Worm (Caenorhabditis elegans) whole organism, young adult: Measurements from ENCODE around the gene mbk-2.

Source experiments
- B0019.2 ChIP-seq: fragments of 200-800 bp; sonication (Bioruptor generic); conservative IDR thresholded peaks from 2 replicates; pipeline ENCODE4 v1.3.6; 2022; ENCODE audit warnings: missing genetic modification reagents, missing genetic modification characterization, missing compliant biosample characterization
- B0035.1 ChIP-seq: sonication (generic microtip); optimal IDR thresholded peaks from 2 replicates; lab custom pipeline; 2016; ENCODE audit warnings: missing genetic modification characterization, mild to moderate bottlenecking, missing compliant biosample characterization, missing genotype, missing genetic modification reagents
- F23B12.7 ChIP-seq: sonication (generic microtip); optimal IDR thresholded peaks from 2 replicates; lab custom pipeline; 2017; ENCODE audit warnings: missing genetic modification characterization, mild to moderate bottlenecking, missing compliant biosample characterization, antibody characterized with exemption, moderate library complexity; ENCODE audit not compliant: insufficient read depth
- F39B2.1 ChIP-seq: fragments of 200-800 bp; sonication (Bioruptor generic); IDR thresholded peaks from 2 replicates; pipeline ENCODE4 v1.3.6; 2022; ENCODE audit warnings: missing genetic modification reagents, missing genetic modification characterization, missing compliant biosample characterization
- F55B11.4 ChIP-seq: sonication (generic microtip); optimal IDR thresholded peaks from 2 replicates; lab custom pipeline; 2016; ENCODE audit warnings: missing compliant biosample characterization, missing genetic modification characterization, borderline replicate concordance; ENCODE audit not compliant: insufficient read depth
- Y56A3A.18 ChIP-seq: fragments of 200-800 bp; sonication (Bioruptor generic); IDR thresholded peaks from 2 replicates; pipeline ENCODE4 v1.3.6; 2022; ENCODE audit warnings: missing genetic modification reagents, missing genetic modification characterization, missing compliant biosample characterization
- Y67H2A.10 ChIP-seq: fragments of 200-800 bp; sonication (Bioruptor generic); conservative IDR thresholded peaks from 2 replicates; pipeline ENCODE4 v1.3.6; 2022; ENCODE audit warnings: missing genetic modification reagents, missing genetic modification characterization, missing compliant biosample characterization
- aptf-3 ChIP-seq: fragments of 200-800 bp; sonication (Bioruptor generic); IDR thresholded peaks from 2 replicates; pipeline ENCODE4 v1.3.6; 2022; ENCODE audit warnings: missing genetic modification characterization, missing compliant biosample characterization
- atf-7 ChIP-seq: sonication (generic microtip); optimal IDR thresholded peaks from 2 replicates; lab custom pipeline; 2017; ENCODE audit warnings: mild to moderate bottlenecking, missing genetic modification characterization, missing compliant biosample characterization
- athp-1 ChIP-seq: sonication (generic microtip); optimal IDR thresholded peaks from 2 replicates; lab custom pipeline; 2017; ENCODE audit warnings: mild to moderate bottlenecking, missing genetic modification characterization, missing compliant biosample characterization
- attf-5 ChIP-seq: fragments of 200-800 bp; sonication (Bioruptor generic); optimal IDR thresholded peaks from 2 replicates; lab custom pipeline; 2018; ENCODE audit warnings: mild to moderate bottlenecking, missing genetic modification characterization, missing compliant biosample characterization
- attf-6 ChIP-seq: fragments of 200-800 bp; sonication (Bioruptor generic); IDR thresholded peaks from 2 replicates; pipeline ENCODE4 v1.3.6; 2022; ENCODE audit warnings: missing genetic modification reagents, missing genetic modification characterization, missing compliant biosample characterization
- cebp-1 ChIP-seq, 2 experiments: fragments of 200-800 bp in 1 of 2; sonication (Bioruptor generic) in 1 of 2; sonication (generic microtip) in 1 of 2; IDR thresholded peaks in 1 of 2; optimal IDR thresholded peaks in 1 of 2; 2 replicates each; pipeline versions ENCODE4 v1.3.6 to Lab custom; 2017 to 2022; ENCODE audit warnings: missing compliant biosample characterization in 2 of 2, missing genetic modification characterization in 2 of 2, mild to moderate bottlenecking in 1 of 2, missing genetic modification reagents in 1 of 2, moderate library complexity in 1 of 2
- cebp-2 ChIP-seq: fragments of 200-800 bp; sonication (Bioruptor generic); IDR thresholded peaks from 2 replicates; pipeline ENCODE4 v1.3.6; 2022; ENCODE audit warnings: missing genetic modification characterization, missing compliant biosample characterization
- ceh-100 ChIP-seq: fragments of 200-800 bp; sonication (Bioruptor generic); IDR thresholded peaks from 2 replicates; pipeline ENCODE4 v1.3.6; 2022; ENCODE audit warnings: missing genetic modification reagents, missing genetic modification characterization, missing compliant biosample characterization
- ceh-27 ChIP-seq: fragments of 200-800 bp; sonication (Bioruptor generic); optimal IDR thresholded peaks from 2 replicates; lab custom pipeline; 2018; ENCODE audit warnings: mild to moderate bottlenecking, missing genetic modification characterization, moderate library complexity, missing compliant biosample characterization
- ceh-40 ChIP-seq: fragments of 200-800 bp; sonication (Bioruptor generic); IDR thresholded peaks from 2 replicates; pipeline ENCODE4 v1.3.6; 2022; ENCODE audit warnings: missing genetic modification characterization, missing compliant biosample characterization
- ceh-91 ChIP-seq: fragments of 200-800 bp; sonication (Bioruptor generic); IDR thresholded peaks from 2 replicates; pipeline ENCODE4 v1.3.6; 2022; ENCODE audit warnings: missing genetic modification reagents, missing genetic modification characterization, missing compliant biosample characterization
- chd-7 ChIP-seq: sonication (generic microtip); optimal IDR thresholded peaks from 2 replicates; lab custom pipeline; 2016; ENCODE audit warnings: mild to moderate bottlenecking, missing genetic modification characterization, moderate library complexity, missing compliant biosample characterization
- egl-18 ChIP-seq: fragments of 200-800 bp; sonication (Bioruptor generic); IDR thresholded peaks from 2 replicates; pipeline ENCODE4 v1.3.6; 2022; ENCODE audit warnings: missing genetic modification reagents, missing genetic modification characterization, missing compliant biosample characterization
- egrh-3 ChIP-seq: fragments of 200-800 bp; sonication (Bioruptor generic); IDR thresholded peaks from 2 replicates; pipeline ENCODE4 v1.3.6; 2022; ENCODE audit warnings: missing genetic modification reagents, missing genetic modification characterization, missing compliant biosample characterization
- ets-4 ChIP-seq: fragments of 200-800 bp; sonication (Bioruptor generic); optimal IDR thresholded peaks from 2 replicates; lab custom pipeline; 2018; ENCODE audit warnings: mild to moderate bottlenecking, missing genetic modification characterization, missing compliant biosample characterization
- hmg-1.2 ChIP-seq: fragments of 200-800 bp; sonication (Bioruptor generic); IDR thresholded peaks from 2 replicates; pipeline ENCODE4 v1.3.6; 2022; ENCODE audit warnings: missing genetic modification reagents, missing genetic modification characterization, missing compliant biosample characterization
- hsf-1 ChIP-seq: fragments of 200-800 bp; sonication (Bioruptor generic); IDR thresholded peaks from 2 replicates; pipeline ENCODE4 v1.3.6; 2022; ENCODE audit warnings: missing genetic modification reagents, missing genetic modification characterization, missing compliant biosample characterization
- let-526 ChIP-seq: fragments of 200-800 bp; sonication (Bioruptor generic); IDR thresholded peaks from 2 replicates; pipeline ENCODE4 v1.3.6; 2022; ENCODE audit warnings: missing genetic modification reagents, missing genetic modification characterization, missing compliant biosample characterization
- lin-26 ChIP-seq: fragments of 200-800 bp; sonication (Bioruptor generic); IDR thresholded peaks from 2 replicates; pipeline ENCODE4 v1.3.6; 2022; ENCODE audit warnings: missing genetic modification reagents, missing genetic modification characterization, missing compliant biosample characterization
- lsy-27 ChIP-seq: sonication (generic microtip); optimal IDR thresholded peaks from 2 replicates; lab custom pipeline; 2017; ENCODE audit warnings: missing genetic modification characterization, mild to moderate bottlenecking, missing compliant biosample characterization, antibody characterized with exemption, missing genotype, borderline replicate concordance; ENCODE audit not compliant: insufficient read depth
- madf-10 ChIP-seq: sonication (generic microtip); optimal IDR thresholded peaks from 2 replicates; lab custom pipeline; 2016; ENCODE audit warnings: mild to moderate bottlenecking, missing genetic modification characterization, missing compliant biosample characterization
- madf-3 ChIP-seq: fragments of 200-800 bp; sonication (Bioruptor generic); IDR thresholded peaks from 2 replicates; pipeline ENCODE4 v1.3.6; 2022; ENCODE audit warnings: missing genetic modification reagents, missing genetic modification characterization, missing compliant biosample characterization
- nfya-2 ChIP-seq: fragments of 200-800 bp; sonication (Bioruptor generic); IDR thresholded peaks from 2 replicates; pipeline ENCODE4 v1.3.6; 2022; ENCODE audit warnings: missing genetic modification reagents, missing genetic modification characterization, missing compliant biosample characterization
- nfyb-1 ChIP-seq: fragments of 200-800 bp; sonication (Bioruptor generic); IDR thresholded peaks from 2 replicates; pipeline ENCODE4 v1.3.6; 2022; ENCODE audit warnings: missing genetic modification reagents, missing genetic modification characterization, missing compliant biosample characterization
- rcor-1 ChIP-seq: fragments of 200-800 bp; sonication (Bioruptor generic); IDR thresholded peaks from 2 replicates; pipeline ENCODE4 v1.3.6; 2022; ENCODE audit warnings: missing genetic modification reagents, missing genetic modification characterization, missing compliant biosample characterization
- rec-8 ChIP-seq, 2 experiments: sonication (generic microtip); optimal IDR thresholded peaks; 2 replicates each; lab custom pipeline; 2016; ENCODE audit warnings: mild to moderate bottlenecking in 2 of 2, missing genetic modification characterization in 2 of 2, missing genetic modification reagents in 2 of 2, missing genotype in 2 of 2, missing biosample characterization in 1 of 2, missing compliant biosample characterization in 1 of 2, moderate library complexity in 1 of 2
- tbp1 ChIP-seq: fragments of 200-800 bp; sonication (Bioruptor generic); optimal IDR thresholded peaks from 2 replicates; lab custom pipeline; 2018; ENCODE audit warnings: mild to moderate bottlenecking, missing genetic modification characterization, missing compliant biosample characterization
- tlf-1 ChIP-seq: fragments of 200-800 bp; sonication (Bioruptor generic); optimal IDR thresholded peaks from 2 replicates; lab custom pipeline; 2018; ENCODE audit warnings: mild to moderate bottlenecking, missing genetic modification characterization, missing compliant biosample characterization
- unc-130 ChIP-seq: sonication (generic microtip); optimal IDR thresholded peaks from 2 replicates; lab custom pipeline; 2016; ENCODE audit warnings: missing genetic modification reagents, missing genetic modification characterization, missing compliant biosample characterization
- zfh-2 ChIP-seq: fragments of 200-800 bp; sonication (Bioruptor generic); conservative IDR thresholded peaks from 2 replicates; pipeline ENCODE4 v1.3.6; 2022; ENCODE audit warnings: missing genetic modification reagents, missing genetic modification characterization, missing compliant biosample characterization
- ztf-6 ChIP-seq: fragments of 200-800 bp; sonication (Bioruptor generic); IDR thresholded peaks from 2 replicates; pipeline ENCODE4 v1.3.6; 2022; ENCODE audit warnings: missing genetic modification reagents, missing genetic modification characterization, missing compliant biosample characterization

Gene mbk-2

DNA sequence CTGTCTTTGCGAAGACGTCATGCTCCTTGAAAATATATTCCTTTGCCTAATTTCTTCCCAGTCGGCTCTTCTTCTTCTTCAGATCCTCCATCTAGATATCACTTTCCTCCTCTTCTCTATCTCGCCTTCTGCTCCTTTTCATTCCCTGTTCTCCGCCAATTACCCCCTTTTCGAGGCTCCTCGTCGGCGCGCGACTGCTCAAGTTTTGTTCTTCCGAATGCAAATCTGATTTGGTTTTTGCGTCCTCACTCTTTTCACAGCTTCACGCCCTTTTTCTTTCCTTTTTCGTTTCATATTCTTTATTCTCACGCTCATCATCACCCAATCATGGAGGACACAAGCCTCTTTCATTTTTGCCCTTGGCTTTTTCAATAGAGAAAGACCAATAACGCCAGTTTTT is 7.9 kb downstream of the mbk-2 start:
- TF ChIP-seq ceh-91 (GFP tag; lab: Robert Waterston, UW) (no peak), nfyb-1 (GFP tag; lab: Robert Waterston, UW) (no peak), egrh-3 (0 out of 2 replicates have a peak, but pooled peaks have one; percentile 8), cebp-2 (GFP tag; lab: Robert Waterston, UW) (no peak), tbp1 (GFP tag; lab: Kevin White, UChicago) (no peak), F55B11.4 (tag; lab: Kevin White, UChicago) (no peak), zfh-2 (GFP tag; lab: Robert Waterston, UW) (peak; percentile 73)

ce11 chrIV:13021006-13021405 is 12.0 kb downstream of the mbk-2 start:
- TF ChIP-seq lin-26 (GFP tag; lab: Robert Waterston, UW) (no peak), F39B2.1 (no peak), chd-7 (no peak)

- peak; percentile 42; the same call in 1 of the 2 replicates for TF ChIP-seq egrh-3
- TF ChIP-seq nfyb-1 (GFP tag; lab: Robert Waterston, UW): 0 out of 2 replicates have a peak, but pooled peaks have one; percentile 17
- TF ChIP-seq zfh-2 (GFP tag; lab: Robert Waterston, UW): peak; percentile 90
- TF ChIP-seq Y67H2A.10 (GFP tag; lab: Robert Waterston, UW): no peak
- TF ChIP-seq cebp-2 (GFP tag; lab: Robert Waterston, UW): peak; percentile 90
- TF ChIP-seq hmg-1.2 (GFP tag; lab: Robert Waterston, UW): 0 out of 2 replicates have a peak, but pooled peaks have one; percentile 16
- TF ChIP-seq, all 124 proteins: peak for 5
Measured at ce11 chrIV:13022892-13023291, 13.9 kb downstream of the mbk-2 start.

ce11 chrIV:13025853-13026343 is 16.9 kb downstream of the mbk-2 start:
- peak; percentile 14 for TF ChIP-seq ceh-27 (GFP tag; lab: Kevin White, UChicago)
- no peak for TF ChIP-seq F23B12.7 (tag; lab: Kevin White, UChicago)
- TF ChIP-seq ets-4: no peak
- TF ChIP-seq egl-18 (GFP tag; lab: Robert Waterston, UW): 0 out of 2 replicates have a peak, but pooled peaks have one; percentile 12
- peak; percentile 54; the same call in 1 of the 2 replicates for TF ChIP-seq zfh-2 (GFP tag; lab: Robert Waterston, UW)
- TF ChIP-seq chd-7: no peak
- no peak for TF ChIP-seq atf-7 (tag; lab: Kevin White, UChicago)
- TF ChIP-seq cebp-1 (GFP tag; IDR thresholded peaks at IDR 0.05; lab: Robert Waterston, UW): no peak
- peak; percentile 5 for TF ChIP-seq cebp-1 (tag; optimal IDR thresholded peaks at IDR 0.05; lab: Kevin White, UChicago)
- no peak for TF ChIP-seq lin-26 (GFP tag; lab: Robert Waterston, UW)
- TF ChIP-seq B0019.2 (GFP tag; lab: Robert Waterston, UW): no peak
- no peak for TF ChIP-seq madf-3 (GFP tag; lab: Robert Waterston, UW)
- TF ChIP-seq egrh-3: no peak
- TF ChIP-seq rec-8 (tag; optimal IDR thresholded peaks at IDR 0.05; lab: Kevin White, UChicago): no peak
- TF ChIP-seq unc-130 (GFP tag; lab: Kevin White, UChicago): no peak
- no peak for TF ChIP-seq B0035.1 (tag; lab: Kevin White, UChicago)
- 0 out of 2 replicates have a peak, but pooled peaks have one; percentile 14 for TF ChIP-seq rcor-1
- TF ChIP-seq ztf-6 (GFP tag; lab: Robert Waterston, UW): no peak
- TF ChIP-seq Y56A3A.18 (GFP tag; lab: Robert Waterston, UW): no peak
- no peak for TF ChIP-seq aptf-3 (GFP tag; lab: Robert Waterston, UW)
- TF ChIP-seq nfya-2 (GFP tag; lab: Robert Waterston, UW): no peak

ce11 chrIV:13026762-13027161 is 17.8 kb downstream of the mbk-2 start:
- TF ChIP-seq lsy-27: no peak
- TF ChIP-seq attf-5: peak; percentile 48
- TF ChIP-seq tbp1 (GFP tag; lab: Kevin White, UChicago): peak; percentile 23
- peak; percentile 3 for TF ChIP-seq madf-10 (tag; lab: Kevin White, UChicago)
- peak; percentile 63 for TF ChIP-seq atf-7 (tag; lab: Kevin White, UChicago)
- TF ChIP-seq ceh-40 (GFP tag; lab: Robert Waterston, UW): no peak
- TF ChIP-seq attf-6 (GFP tag; lab: Robert Waterston, UW): no peak
- peak; percentile 73; the same call in 1 of the 2 replicates for TF ChIP-seq Y56A3A.18 (GFP tag; lab: Robert Waterston, UW)
- peak; percentile 18 for TF ChIP-seq tlf-1 (GFP tag; lab: Kevin White, UChicago)
- TF ChIP-seq hsf-1 (GFP tag; lab: Robert Waterston, UW): 0 out of 2 replicates have a peak, but pooled peaks have one; percentile 10
- 0 out of 2 replicates have a peak, but pooled peaks have one; percentile 38 for TF ChIP-seq let-526 (GFP tag; lab: Robert Waterston, UW)
- peak; percentile 64 for TF ChIP-seq chd-7
- TF ChIP-seq athp-1 (tag; lab: Kevin White, UChicago): no peak
- TF ChIP-seq egrh-3: 0 out of 2 replicates have a peak, but pooled peaks have one; percentile 5
- no peak for TF ChIP-seq ceh-100 (GFP tag; lab: Robert Waterston, UW)
